Fruit fly (Drosophila melanogaster) S2 (cell line): ENCODE results near the gene CG15014.

Experiments used
- CG8478 ChIP-seq: fragments of >200 bp; optimal IDR thresholded peaks from 2 replicates; lab custom pipeline; 2018
- CTCF ChIP-seq, 2 experiments: fragments of >200 bp; optimal IDR thresholded peaks; 2 replicates each; lab custom pipeline; 2018

CG15014 gene

dm6 chr3L:4322032-4322617 lies at the start of gene CG15014:
CG15014 (minus strand) TSS chr3L:4322259.
- no peak for TF ChIP-seq CG8478 (lab: Kevin White, UChicago)
- no peak for TF ChIP-seq CTCF (optimal IDR thresholded peaks at IDR 0.05; lab: Kevin White, UChicago)

- TF ChIP-seq CTCF (optimal IDR thresholded peaks at IDR 0.05; lab: Kevin White, UChicago), result no peak
Observed at dm6 chr3L:4367339-4367738, 45.3 kb upstream of the CG15014 start, which contains the start of gene CG11342. CG11342 (minus strand) TSS chr3L:4367458.

dm6 chr3L:4365197-4365596 lies 43.1 kb upstream of the CG15014 start, which contains the start of gene CG33514:
CG33514 (plus strand) TSS chr3L:4365434.
- TF ChIP-seq CTCF (optimal IDR thresholded peaks at IDR 0.05; lab: Kevin White, UChicago) (no peak), CG8478 (lab: Kevin White, UChicago) (no peak)

- peak in 1 of 2 experiments; percentile 19 for TF ChIP-seq CTCF (optimal IDR thresholded peaks at IDR 0.05; lab: Kevin White, UChicago)
- TF ChIP-seq CG8478 (lab: Kevin White, UChicago), result no peak
Observed at dm6 chr3L:4363887-4364794, 42.1 kb upstream of the CG15014 start, which contains the start of the genes Cip4 and mRpS6. Cip4 (minus strand) TSS chr3L:4364102. mRpS6 (plus strand) TSS chr3L:4364550.

dm6 chr3L:4363484-4363883 lies 41.4 kb upstream of the CG15014 start:
- TF ChIP-seq CTCF (optimal IDR thresholded peaks at IDR 0.05; lab: Kevin White, UChicago), result no peak
- no peak for TF ChIP-seq CG8478 (lab: Kevin White, UChicago)

- TF ChIP-seq CG8478 (lab: Kevin White, UChicago), result no peak
- TF ChIP-seq CTCF (optimal IDR thresholded peaks at IDR 0.05; lab: Kevin White, UChicago), result no peak
Observed at dm6 chr3L:4362937-4363336, 40.9 kb upstream of the CG15014 start.

dm6 chr3L:4360376-4360703 lies 38.3 kb upstream of the CG15014 start:
- TF ChIP-seq CG8478 (lab: Kevin White, UChicago), result no peak
- TF ChIP-seq CTCF (optimal IDR thresholded peaks at IDR 0.05; lab: Kevin White, UChicago), result no peak

dm6 chr3L:4359688-4360375 lies 37.8 kb upstream of the CG15014 start:
- TF ChIP-seq CG8478 (lab: Kevin White, UChicago), result no peak
- no peak for TF ChIP-seq CTCF (optimal IDR thresholded peaks at IDR 0.05; lab: Kevin White, UChicago)

- TF ChIP-seq CG8478 (lab: Kevin White, UChicago) (no peak), CTCF (optimal IDR thresholded peaks at IDR 0.05; lab: Kevin White, UChicago) (no peak)
Observed at dm6 chr3L:4357705-4358131, 35.7 kb upstream of the CG15014 start.

- no peak for TF ChIP-seq CTCF (optimal IDR thresholded peaks at IDR 0.05; lab: Kevin White, UChicago)
- TF ChIP-seq CG8478 (lab: Kevin White, UChicago), result no peak
Observed at dm6 chr3L:4356986-4357385, 34.9 kb upstream of the CG15014 start.

dm6 chr3L:4354898-4355627 lies 33.0 kb upstream of the CG15014 start:
- no peak for TF ChIP-seq CG8478 (lab: Kevin White, UChicago)
- no peak for TF ChIP-seq CTCF (optimal IDR thresholded peaks at IDR 0.05; lab: Kevin White, UChicago)

dm6 chr3L:4353657-4354075 lies 31.6 kb upstream of the CG15014 start:
- no peak for TF ChIP-seq CTCF (optimal IDR thresholded peaks at IDR 0.05; lab: Kevin White, UChicago)
- TF ChIP-seq CG8478 (lab: Kevin White, UChicago), result no peak

- TF ChIP-seq CG8478 (lab: Kevin White, UChicago) (no peak), CTCF (optimal IDR thresholded peaks at IDR 0.05; lab: Kevin White, UChicago) (no peak)
Observed at dm6 chr3L:4352649-4353048, 30.6 kb upstream of the CG15014 start.

- TF ChIP-seq CTCF (optimal IDR thresholded peaks at IDR 0.05; lab: Kevin White, UChicago) (no peak), CG8478 (lab: Kevin White, UChicago) (no peak)
Observed at dm6 chr3L:4352009-4352408, 29.9 kb upstream of the CG15014 start.
